Fruit fly (Drosophila melanogaster) whole organism, prepupa: ENCODE measurements around the gene Nep5.
A peak's percentile ranks its signal among the peaks of the same experiment; 100 is the strongest.

ENCODE experiments used
- Blimp-1 ChIP-seq: fragments of 200-800 bp; sonication (Bioruptor generic); optimal IDR thresholded peaks from 3 replicates; lab custom pipeline; 2017; ENCODE audit warnings: missing biosample characterization, missing genetic modification characterization, mild to moderate bottlenecking, moderate library complexity, missing genetic modification reagents
- CG10631 ChIP-seq: fragments of 200-800 bp; sonication (Bioruptor generic); optimal IDR thresholded peaks from 2 replicates; lab custom pipeline; 2016; ENCODE audit warnings: missing biosample characterization, missing genetic modification characterization
- CG10669 ChIP-seq: fragments of 200-800 bp; sonication (Bioruptor generic); optimal IDR thresholded peaks from 3 replicates; lab custom pipeline; 2018; ENCODE audit warnings: missing biosample characterization, mild to moderate bottlenecking, missing genetic modification characterization, moderate library complexity
- CG11294 ChIP-seq: fragments of 200-800 bp; sonication (Bioruptor generic); IDR thresholded peaks from 2 replicates; pipeline ENCODE4 v1.3.6; 2022; ENCODE audit warnings: missing biosample characterization, missing genetic modification characterization
- CG11762 ChIP-seq: fragments of 200-800 bp; sonication (Bioruptor generic); optimal IDR thresholded peaks from 3 replicates; lab custom pipeline; 2016; ENCODE audit warnings: missing biosample characterization, missing genetic modification characterization; ENCODE audit not compliant: insufficient read depth
- CG11902 ChIP-seq: fragments of 200-800 bp; sonication (Bioruptor generic); optimal IDR thresholded peaks from 3 replicates; lab custom pipeline; 2016; ENCODE audit warnings: missing biosample characterization, missing genetic modification characterization
- CG15336 ChIP-seq: fragments of 200-800 bp; sonication (Bioruptor generic); IDR thresholded peaks from 2 replicates; pipeline ENCODE4 v1.3.6; 2022; ENCODE audit warnings: missing biosample characterization, missing genetic modification characterization
- CG1621 ChIP-seq: fragments of 200-800 bp; sonication (Bioruptor generic); optimal IDR thresholded peaks from 3 replicates; lab custom pipeline; 2018; ENCODE audit warnings: missing biosample characterization, mild to moderate bottlenecking, missing genetic modification characterization
- CG16779 ChIP-seq: fragments of 200-800 bp; sonication (Bioruptor generic); optimal IDR thresholded peaks from 3 replicates; lab custom pipeline; 2017; ENCODE audit warnings: missing biosample characterization, mild to moderate bottlenecking, missing genetic modification characterization
- CG31627 ChIP-seq: fragments of 200-800 bp; sonication (Bioruptor generic); optimal IDR thresholded peaks from 3 replicates; lab custom pipeline; 2016; ENCODE audit warnings: missing biosample characterization, missing genetic modification characterization
- CG34406 ChIP-seq: fragments of 200-800 bp; sonication (Bioruptor generic); optimal IDR thresholded peaks from 3 replicates; lab custom pipeline; 2016; ENCODE audit warnings: missing biosample characterization, missing genetic modification characterization
- CG3919 ChIP-seq: fragments of 200-800 bp; sonication (Bioruptor generic); optimal IDR thresholded peaks from 3 replicates; lab custom pipeline; 2016; ENCODE audit warnings: missing biosample characterization, missing genetic modification characterization
- CG4318 ChIP-seq: fragments of 200-800 bp; sonication (Bioruptor generic); optimal IDR thresholded peaks from 3 replicates; lab custom pipeline; 2017; ENCODE audit warnings: missing biosample characterization, mild to moderate bottlenecking, missing genetic modification characterization
- CG6163 ChIP-seq: fragments of 200-800 bp; sonication (Bioruptor generic); IDR thresholded peaks from 3 replicates; pipeline ENCODE4 v1.3.6; 2022; ENCODE audit warnings: missing biosample characterization, missing genetic modification characterization
- CG6276 ChIP-seq: fragments of 200-800 bp; sonication (Bioruptor generic); optimal IDR thresholded peaks from 2 replicates; lab custom pipeline; 2017; ENCODE audit warnings: missing biosample characterization, mild to moderate bottlenecking, missing genetic modification characterization
- CG6854 ChIP-seq: fragments of 200-800 bp; sonication (Bioruptor generic); optimal IDR thresholded peaks from 2 replicates; lab custom pipeline; 2017; ENCODE audit warnings: missing biosample characterization, mild to moderate bottlenecking, missing genetic modification characterization
- CG8119 ChIP-seq: fragments of 200-800 bp; sonication (Bioruptor generic); IDR thresholded peaks from 3 replicates; pipeline ENCODE4 v1.3.6; 2022; ENCODE audit warnings: missing biosample characterization, missing genetic modification characterization
- CG8319 ChIP-seq: fragments of 200-800 bp; sonication (Bioruptor generic); optimal IDR thresholded peaks from 3 replicates; lab custom pipeline; 2016; ENCODE audit warnings: missing biosample characterization, missing genetic modification characterization
- CG8632 ChIP-seq: fragments of 200-800 bp; sonication (Bioruptor generic); optimal IDR thresholded peaks from 3 replicates; lab custom pipeline; 2016; ENCODE audit warnings: missing biosample characterization, missing genetic modification characterization
- CG9139 ChIP-seq: fragments of 200-800 bp; sonication (Bioruptor generic); optimal IDR thresholded peaks from 3 replicates; lab custom pipeline; 2017; ENCODE audit warnings: missing biosample characterization, mild to moderate bottlenecking, missing genetic modification characterization
- Eip75B ChIP-seq: fragments of 200-800 bp; sonication (Bioruptor generic); optimal IDR thresholded peaks from 3 replicates; lab custom pipeline; 2016; ENCODE audit warnings: missing biosample characterization, missing genetic modification characterization
- Eip78C ChIP-seq: fragments of 200-800 bp; sonication (Bioruptor generic); peaks from one replicate; lab custom pipeline; 2016; ENCODE audit warnings: missing biosample characterization, missing genetic modification characterization
- Eip93F ChIP-seq: fragments of 200-800 bp; sonication (Bioruptor generic); optimal IDR thresholded peaks from 2 replicates; lab custom pipeline; 2016; ENCODE audit warnings: missing biosample characterization, mild to moderate bottlenecking, missing genetic modification characterization
- Ets21C ChIP-seq: fragments of 200-800 bp; sonication (Bioruptor generic); optimal IDR thresholded peaks from 3 replicates; lab custom pipeline; 2016; ENCODE audit warnings: missing biosample characterization, missing genetic modification characterization
- Ets96B ChIP-seq: fragments of 200-800 bp; optimal IDR thresholded peaks from 2 replicates; lab custom pipeline; 2019; ENCODE audit warnings: missing biosample characterization, mild to moderate bottlenecking, missing genetic modification characterization, moderate library complexity
- Hr38 ChIP-seq: sonication (Bioruptor generic); optimal IDR thresholded peaks from 2 replicates; lab custom pipeline; 2016; ENCODE audit warnings: missing biosample characterization, missing genetic modification characterization
- Hr39 ChIP-seq: fragments of 200-800 bp; sonication (Bioruptor generic); optimal IDR thresholded peaks from 2 replicates; lab custom pipeline; 2016; ENCODE audit warnings: missing biosample characterization, missing genetic modification characterization
- Hr4 ChIP-seq: fragments of 200-800 bp; sonication (Bioruptor generic); optimal IDR thresholded peaks from 3 replicates; lab custom pipeline; 2016; ENCODE audit warnings: missing biosample characterization, missing genetic modification characterization
- Lpt ChIP-seq: fragments of 200-800 bp; sonication (Bioruptor generic); optimal IDR thresholded peaks from 3 replicates; lab custom pipeline; 2016; ENCODE audit warnings: missing biosample characterization, missing genetic modification characterization
- Met ChIP-seq: fragments of 200-800 bp; sonication (Bioruptor generic); optimal IDR thresholded peaks from 3 replicates; lab custom pipeline; 2016; ENCODE audit warnings: missing biosample characterization, missing genetic modification characterization
- Smox ChIP-seq: fragments of 200-800 bp; sonication (Bioruptor generic); optimal IDR thresholded peaks from 3 replicates; lab custom pipeline; 2016; ENCODE audit warnings: missing biosample characterization, missing genetic modification characterization
- Sox102F ChIP-seq: fragments of 200-800 bp; sonication (Bioruptor generic); optimal IDR thresholded peaks from 2 replicates; lab custom pipeline; 2016; ENCODE audit warnings: missing biosample characterization, mild to moderate bottlenecking, missing genetic modification characterization
- Sox14 ChIP-seq: fragments of 200-800 bp; sonication (Bioruptor generic); optimal IDR thresholded peaks from 3 replicates; lab custom pipeline; 2016; ENCODE audit warnings: missing biosample characterization, missing genetic modification characterization
- Sox15 ChIP-seq: fragments of 200-800 bp; sonication (Bioruptor generic); optimal IDR thresholded peaks from 3 replicates; lab custom pipeline; 2016; ENCODE audit warnings: missing biosample characterization, missing genetic modification characterization
- achi ChIP-seq: fragments of 200-800 bp; sonication (Bioruptor generic); optimal IDR thresholded peaks from 3 replicates; lab custom pipeline; 2016; ENCODE audit warnings: missing biosample characterization, missing genetic modification characterization
- cyc ChIP-seq: fragments of 200-800 bp; sonication (Bioruptor generic); optimal IDR thresholded peaks from 3 replicates; lab custom pipeline; 2016; ENCODE audit warnings: missing biosample characterization, missing genetic modification characterization
- dsx ChIP-seq: fragments of 200-800 bp; optimal IDR thresholded peaks from 3 replicates; lab custom pipeline; 2019; ENCODE audit warnings: missing biosample characterization, mild to moderate bottlenecking, missing genetic modification characterization, moderate library complexity; ENCODE audit not compliant: poor library complexity, severe bottlenecking
- eg ChIP-seq: fragments of 200-800 bp; sonication (Bioruptor generic); IDR thresholded peaks from 3 replicates; pipeline ENCODE4 v1.3.6; 2022; ENCODE audit warnings: missing biosample characterization, missing genetic modification characterization
- esn ChIP-seq: fragments of 200-800 bp; sonication (Bioruptor generic); optimal IDR thresholded peaks from 2 replicates; lab custom pipeline; 2016; ENCODE audit warnings: missing biosample characterization, mild to moderate bottlenecking, missing genetic modification characterization, moderate library complexity
- fd59A ChIP-seq: fragments of 200-800 bp; sonication (Bioruptor generic); optimal IDR thresholded peaks from 2 replicates; lab custom pipeline; 2017; ENCODE audit warnings: missing biosample characterization, mild to moderate bottlenecking, missing genetic modification characterization, missing genetic modification reagents
- fd85E ChIP-seq: fragments of 200-800 bp; sonication (Bioruptor generic); optimal IDR thresholded peaks from 3 replicates; lab custom pipeline; 2016; ENCODE audit warnings: missing biosample characterization, missing genetic modification characterization
- fkh ChIP-seq: fragments of 200-800 bp; sonication (Bioruptor generic); optimal IDR thresholded peaks from 3 replicates; lab custom pipeline; 2017; ENCODE audit warnings: missing biosample characterization, mild to moderate bottlenecking, missing genetic modification characterization, moderate library complexity
- lz ChIP-seq: fragments of 200-800 bp; sonication (Bioruptor generic); optimal IDR thresholded peaks from 3 replicates; lab custom pipeline; 2016; ENCODE audit warnings: missing biosample characterization, missing genetic modification characterization
- salr ChIP-seq, 2 experiments: fragments of 200-800 bp; sonication (Bioruptor generic); optimal IDR thresholded peaks; 3 replicates each; lab custom pipeline; 2016 to 2018; ENCODE audit warnings: missing biosample characterization in 2 of 2, missing genetic modification characterization in 2 of 2, mild to moderate bottlenecking in 1 of 2
- spab ChIP-seq: fragments of 200-800 bp; sonication (Bioruptor generic); optimal IDR thresholded peaks from 2 replicates; lab custom pipeline; 2017; ENCODE audit warnings: missing biosample characterization, mild to moderate bottlenecking, missing genetic modification characterization, missing genetic modification reagents
- ss ChIP-seq, 2 experiments: fragments of 200-800 bp; sonication (Bioruptor generic); optimal IDR thresholded peaks; 2 replicates in 1 of 2; 3 replicates in 1 of 2; lab custom pipeline; 2017 to 2018; ENCODE audit warnings: mild to moderate bottlenecking in 2 of 2, missing biosample characterization in 2 of 2, missing genetic modification characterization in 2 of 2, moderate library complexity in 1 of 2
- svp ChIP-seq: fragments of 200-800 bp; sonication (Bioruptor generic); peaks from one replicate; lab custom pipeline; 2016; ENCODE audit warnings: missing biosample characterization, missing genetic modification characterization
- topi ChIP-seq: fragments of 200-800 bp; sonication (Bioruptor generic); optimal IDR thresholded peaks from 3 replicates; lab custom pipeline; 2016; ENCODE audit warnings: missing biosample characterization, missing genetic modification characterization
- vri ChIP-seq: fragments of 200-800 bp; sonication (Bioruptor generic); optimal IDR thresholded peaks from 3 replicates; lab custom pipeline; 2016; ENCODE audit warnings: missing biosample characterization, mild to moderate bottlenecking, missing genetic modification characterization

Gene Nep5

dm6 chr3R:27087549-27087948, 23.6 kb upstream of the Nep5 start, which contains the start of gene Cpr97Ea:
Gene Cpr97Ea (minus strand): TSS chr3R:27087778.
- TF ChIP-seq CG6276 (GFP tag; lab: Kevin White, UChicago) (no peak), salr (GFP tag; optimal IDR thresholded peaks at IDR 0.05; lab: Kevin White, UChicago) (no peak), CG1621 (peak; percentile 76), ss (GFP tag; optimal IDR thresholded peaks at IDR 0.05; lab: Kevin White, UChicago) (peak; percentile 0 to 18), Eip78C (GFP tag; lab: Kevin White, UChicago) (peak; percentile 18), CG8632 (GFP tag; lab: Kevin White, UChicago) (no peak)

- TF ChIP-seq CG11762 (GFP tag; lab: Kevin White, UChicago) (peak; percentile 1), Smox (GFP tag; lab: Kevin White, UChicago) (no peak), CG1621 (no peak), CG31627 (GFP tag; lab: Kevin White, UChicago) (no peak), fd59A (no peak), CG34406 (GFP tag; lab: Kevin White, UChicago) (no peak), Sox102F (no peak), spab (GFP tag; lab: Kevin White, UChicago) (peak; percentile 45), CG6276 (GFP tag; lab: Kevin White, UChicago) (peak; percentile 8), Eip78C (GFP tag; lab: Kevin White, UChicago) (peak; percentile 92), CG4318 (no peak), Eip75B (GFP tag; lab: Kevin White, UChicago) (peak; percentile 59), ss (GFP tag; optimal IDR thresholded peaks at IDR 0.05; lab: Kevin White, UChicago) (peak; percentile 68 to 74), svp (GFP tag; lab: Kevin White, UChicago) (no peak), cyc (GFP tag; lab: Kevin White, UChicago) (no peak), achi (GFP tag; lab: Kevin White, UChicago) (peak; percentile 53), Hr38 (no peak), CG10631 (GFP tag; lab: Kevin White, UChicago) (peak; percentile 21), CG8119 (GFP tag; lab: Robert Waterston, UW) (no peak), Eip93F (no peak), CG3919 (GFP tag; lab: Kevin White, UChicago) (peak; percentile 49), CG8319 (GFP tag; lab: Kevin White, UChicago) (peak; percentile 4), Hr39 (GFP tag; lab: Kevin White, UChicago) (no peak), Lpt (GFP tag; lab: Kevin White, UChicago) (peak; percentile 9), Ets96B (tag; lab: Kevin White, UChicago) (peak; percentile 64), Blimp-1 (GFP tag; lab: Kevin White, UChicago) (peak; percentile 1), topi (GFP tag; lab: Kevin White, UChicago) (peak; percentile 19), vri (GFP tag; lab: Kevin White, UChicago) (no peak), CG6854 (GFP tag; lab: Kevin White, UChicago) (no peak), Met (GFP tag; lab: Kevin White, UChicago) (peak; percentile 14), Sox14 (GFP tag; lab: Kevin White, UChicago) (no peak), CG6163 (peak; percentile 78), CG15336 (GFP tag; lab: Robert Waterston, UW) (peak; percentile 17; the same call in 1 of the 2 replicates), salr (GFP tag; optimal IDR thresholded peaks at IDR 0.05; lab: Kevin White, UChicago) (no peak), CG11902 (GFP tag; lab: Kevin White, UChicago) (no peak), lz (no peak), CG8632 (GFP tag; lab: Kevin White, UChicago) (no peak), Sox15 (GFP tag; lab: Kevin White, UChicago) (no peak), CG11294 (GFP tag; lab: Robert Waterston, UW) (no peak), esn (GFP tag; lab: Kevin White, UChicago) (no peak), fd85E (GFP tag; lab: Kevin White, UChicago) (no peak), CG9139 (GFP tag; lab: Kevin White, UChicago) (peak; percentile 28), Ets21C (no peak), fkh (GFP tag; lab: Kevin White, UChicago) (no peak), dsx (GFP tag; lab: Kevin White, UChicago) (peak; percentile 66), CG10669 (GFP tag; lab: Kevin White, UChicago) (no peak), Hr4 (GFP tag; lab: Kevin White, UChicago) (no peak), CG16779 (tag; lab: Kevin White, UChicago) (no peak), eg (peak; percentile 73)
Measured at dm6 chr3R:27084528-27085052, 20.6 kb upstream of the Nep5 start.
